Worm (Caenorhabditis elegans): ENCODE data around the gene fbxb-83.

fbxb-83 gene

DNA sequence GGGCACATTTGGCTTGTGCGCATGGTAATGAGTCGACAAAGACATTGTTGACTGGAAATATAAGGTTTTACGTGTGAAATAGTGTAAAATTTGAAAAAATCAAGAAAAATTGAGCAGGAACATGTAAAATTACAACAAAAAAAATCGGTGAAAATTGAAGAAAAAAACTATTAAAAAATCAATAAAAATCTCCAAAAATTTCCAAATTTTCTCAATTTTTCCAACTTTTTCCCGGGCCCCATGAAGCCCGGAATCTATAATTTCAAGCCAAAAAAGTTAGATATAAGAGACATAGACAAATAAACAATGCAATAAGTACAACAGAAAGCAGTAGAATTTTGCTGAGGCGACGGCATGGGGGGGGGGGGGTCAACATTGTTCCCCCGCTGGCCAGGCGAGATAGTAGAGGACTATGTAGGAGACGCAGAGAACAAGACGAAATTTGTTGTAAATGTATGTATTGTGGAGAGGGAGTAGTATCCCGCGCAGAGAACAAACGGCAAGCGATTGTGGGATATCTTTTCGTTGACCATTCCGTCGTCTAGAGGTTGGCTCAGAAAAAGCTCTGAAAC lies 50.2 kb downstream of the fbxb-83 start, which contains the start of gene pat-4 (continued):
- TF ChIP-seq swsn-7 (tag; optimal IDR thresholded peaks at IDR 0.05) (peak; percentile 45), lin-35 (GFP tag; optimal IDR thresholded peaks at IDR 0.05) (peak in 1 of 2 experiments; percentile 1), unc-62 (GFP tag; optimal IDR thresholded peaks at IDR 0.05) (no peak), hlh-4 (tag; optimal IDR thresholded peaks at IDR 0.05) (no peak), C16A3.4 (tag; optimal IDR thresholded peaks at IDR 0.05) (no peak), ceh-88 (GFP tag; IDR thresholded peaks at IDR 0.05) (no peak), egl-13 (tag; optimal IDR thresholded peaks at IDR 0.05) (no peak), aha-1 (tag; optimal IDR thresholded peaks at IDR 0.05) (no peak), efl-3 (GFP tag; optimal IDR thresholded peaks at IDR 0.05) (no peak), fkh-4 (tag; optimal IDR thresholded peaks at IDR 0.05; ENCODE audit: borderline replicate concordance) (no peak), alr-1 (tag; optimal IDR thresholded peaks at IDR 0.05; ENCODE audit: borderline replicate concordance) (no peak), elt-2 (tag; optimal IDR thresholded peaks at IDR 0.05) (no peak), fos-1 (tag; optimal IDR thresholded peaks at IDR 0.05) (no peak), unc-30 (tag; optimal IDR thresholded peaks at IDR 0.05) (no peak), zag-1 (tag; optimal IDR thresholded peaks at IDR 0.05) (no peak), mef-2 (tag; optimal IDR thresholded peaks at IDR 0.05) (no peak), tbx-2 (tag; optimal IDR thresholded peaks at IDR 0.05) (peak; percentile 23), nhr-19 (GFP tag; conservative IDR thresholded peaks at IDR 0.05) (peak; percentile 56), C04F5.9 (tag; optimal IDR thresholded peaks at IDR 0.05) (no peak), lir-3 (tag; optimal IDR thresholded peaks at IDR 0.05; ENCODE audit: poor library complexity) (no peak), ceh-82 (tag; optimal IDR thresholded peaks at IDR 0.05) (peak in 2 of 3 experiments; percentile 20 to 22), jun-1 (tag; optimal IDR thresholded peaks at IDR 0.05) (no peak), isw-1 (GFP tag; IDR thresholded peaks at IDR 0.05) (no peak), C34B4.2 (tag; optimal IDR thresholded peaks at IDR 0.05) (no peak), zip-4 (GFP tag; optimal IDR thresholded peaks at IDR 0.05) (no peak), nhr-85 (tag) (peak; percentile 8), ceh-63 (GFP tag; optimal IDR thresholded peaks at IDR 0.05) (no peak), ces-1 (GFP tag; optimal IDR thresholded peaks at IDR 0.05) (no peak), elt-3 (tag; optimal IDR thresholded peaks at IDR 0.05) (peak in 1 of 6 experiments; percentile 6), pqm-1 (tag; optimal IDR thresholded peaks at IDR 0.05) (no peak), nhr-20 (tag; optimal IDR thresholded peaks at IDR 0.05) (peak; percentile 40), blmp-1 (tag; optimal IDR thresholded peaks at IDR 0.05) (no peak), efl-1 (optimal IDR thresholded peaks at IDR 0.05) (peak; percentile 13 to 30), efl-1 (GFP tag; optimal IDR thresholded peaks at IDR 0.05 in 1 of 2) (no peak), ztf-4 (tag; optimal IDR thresholded peaks at IDR 0.05) (no peak), unc-86 (tag; optimal IDR thresholded peaks at IDR 0.05) (no peak), nhr-12 (tag; optimal IDR thresholded peaks at IDR 0.05) (no peak), sptf-1 (tag; optimal IDR thresholded peaks at IDR 0.05) (no peak), vab-15 (tag; optimal IDR thresholded peaks at IDR 0.05) (no peak), Y116A8C.19 (tag; optimal IDR thresholded peaks at IDR 0.05; ENCODE audit: borderline replicate concordance) (no peak), nhr-76 (tag; optimal IDR thresholded peaks at IDR 0.05) (no peak), pag-3 (tag; optimal IDR thresholded peaks at IDR 0.05; ENCODE audit: borderline replicate concordance, insufficient read depth) (no peak), tlp-1 (tag; optimal IDR thresholded peaks at IDR 0.05) (no peak), hpl-2 (GFP tag; optimal IDR thresholded peaks at IDR 0.05) (no peak), fkh-8 (tag; optimal IDR thresholded peaks at IDR 0.05) (no peak), hlh-17 (GFP tag; optimal IDR thresholded peaks at IDR 0.05; ENCODE audit: borderline replicate concordance) (no peak), nhr-90 (tag; optimal IDR thresholded peaks at IDR 0.05; ENCODE audit: poor library complexity) (peak; percentile 35), snpc-4 (tag; optimal IDR thresholded peaks at IDR 0.05) (no peak), lsy-2 (tag; optimal IDR thresholded peaks at IDR 0.05) (peak; percentile 2 to 33), ceh-8 (GFP tag; optimal IDR thresholded peaks at IDR 0.05) (no peak)
